Worm (Caenorhabditis elegans) whole organism, young adult: Measurements from ENCODE around the gene nas-37.

Experiments
- B0336.3 ChIP-seq: fragments of 200-800 bp; sonication (Bioruptor generic); IDR thresholded peaks from 2 replicates; pipeline ENCODE4 v1.3.6; 2022; ENCODE audit warnings: missing genetic modification characterization, missing compliant biosample characterization
- F33H1.4 ChIP-seq: fragments of 200-800 bp; sonication (Bioruptor generic); IDR thresholded peaks from 2 replicates; pipeline ENCODE4 v1.3.6; 2022; ENCODE audit warnings: missing genetic modification reagents, missing genetic modification characterization, missing compliant biosample characterization
- F52B5.7 ChIP-seq: sonication (generic microtip); optimal IDR thresholded peaks from 2 replicates; lab custom pipeline; 2016; ENCODE audit warnings: mild to moderate bottlenecking, missing genetic modification characterization, missing compliant biosample characterization
- ZK185.1 ChIP-seq: sonication (generic microtip); optimal IDR thresholded peaks from 2 replicates; lab custom pipeline; 2016; ENCODE audit warnings: mild to moderate bottlenecking, missing genetic modification characterization, missing compliant biosample characterization; ENCODE audit not compliant: poor library complexity, severe bottlenecking
- akir-1 ChIP-seq: fragments of 200-800 bp; sonication (Bioruptor generic); optimal IDR thresholded peaks from 2 replicates; lab custom pipeline; 2018; ENCODE audit warnings: mild to moderate bottlenecking, missing genetic modification characterization, moderate library complexity, missing compliant biosample characterization
- aptf-3 ChIP-seq: fragments of 200-800 bp; sonication (Bioruptor generic); IDR thresholded peaks from 2 replicates; pipeline ENCODE4 v1.3.6; 2022; ENCODE audit warnings: missing genetic modification characterization, missing compliant biosample characterization
- bed-1 ChIP-seq: fragments of 200-800 bp; sonication (Bioruptor generic); IDR thresholded peaks from 2 replicates; pipeline ENCODE4 v1.3.6; 2022; ENCODE audit warnings: missing genetic modification reagents, missing genetic modification characterization, missing compliant biosample characterization
- bed-2 ChIP-seq: fragments of 200-800 bp; sonication (Bioruptor generic); IDR thresholded peaks from 2 replicates; pipeline ENCODE4 v1.3.6; 2022; ENCODE audit warnings: missing genetic modification reagents, missing genetic modification characterization, missing compliant biosample characterization
- ccch-3 ChIP-seq: fragments of 200-800 bp; sonication (Bioruptor generic); optimal IDR thresholded peaks from 2 replicates; lab custom pipeline; 2018; ENCODE audit warnings: mild to moderate bottlenecking, missing genetic modification characterization, missing compliant biosample characterization
- ceh-40 ChIP-seq: fragments of 200-800 bp; sonication (Bioruptor generic); IDR thresholded peaks from 2 replicates; pipeline ENCODE4 v1.3.6; 2022; ENCODE audit warnings: missing genetic modification characterization, missing compliant biosample characterization
- ekl-4 ChIP-seq: fragments of 200-800 bp; sonication (Bioruptor generic); IDR thresholded peaks from 2 replicates; pipeline ENCODE4 v1.3.6; 2022; ENCODE audit warnings: missing genetic modification reagents, missing genetic modification characterization, missing compliant biosample characterization
- fkh-3 ChIP-seq: sonication (generic microtip); optimal IDR thresholded peaks from 2 replicates; lab custom pipeline; 2016; ENCODE audit warnings: mild to moderate bottlenecking, missing genetic modification characterization, missing compliant biosample characterization
- hmg-1.2 ChIP-seq: fragments of 200-800 bp; sonication (Bioruptor generic); IDR thresholded peaks from 2 replicates; pipeline ENCODE4 v1.3.6; 2022; ENCODE audit warnings: missing genetic modification reagents, missing genetic modification characterization, missing compliant biosample characterization
- hsf-1 ChIP-seq: fragments of 200-800 bp; sonication (Bioruptor generic); IDR thresholded peaks from 2 replicates; pipeline ENCODE4 v1.3.6; 2022; ENCODE audit warnings: missing genetic modification reagents, missing genetic modification characterization, missing compliant biosample characterization
- lin-26 ChIP-seq: fragments of 200-800 bp; sonication (Bioruptor generic); IDR thresholded peaks from 2 replicates; pipeline ENCODE4 v1.3.6; 2022; ENCODE audit warnings: missing genetic modification reagents, missing genetic modification characterization, missing compliant biosample characterization
- lir-1 ChIP-seq: fragments of 200-800 bp; sonication (Bioruptor generic); conservative IDR thresholded peaks from 2 replicates; pipeline ENCODE4 v1.3.6; 2022; ENCODE audit warnings: missing genetic modification reagents, missing genetic modification characterization, missing compliant biosample characterization
- madf-8 ChIP-seq: fragments of 200-800 bp; sonication (Bioruptor generic); conservative IDR thresholded peaks from 2 replicates; pipeline ENCODE4 v1.3.6; 2022; ENCODE audit warnings: missing genetic modification reagents, missing genetic modification characterization, missing compliant biosample characterization
- mel-28 ChIP-seq: sonication (generic microtip); optimal IDR thresholded peaks from 2 replicates; lab custom pipeline; 2016; ENCODE audit warnings: borderline replicate concordance, mild to moderate bottlenecking, missing genetic modification characterization, missing compliant biosample characterization
- mes-4 ChIP-seq: sonication (generic microtip); optimal IDR thresholded peaks from 2 replicates; lab custom pipeline; 2016; ENCODE audit warnings: missing genotype, missing genetic modification characterization, missing compliant biosample characterization
- nhr-120 ChIP-seq: fragments of 200-800 bp; sonication (Bioruptor generic); IDR thresholded peaks from 2 replicates; pipeline ENCODE4 v1.3.6; 2022; ENCODE audit warnings: missing genetic modification characterization, missing compliant biosample characterization
- nhr-80 ChIP-seq: sonication (generic microtip); optimal IDR thresholded peaks from 2 replicates; lab custom pipeline; 2016; ENCODE audit warnings: missing genetic modification characterization, missing compliant biosample characterization
- nhr-90 ChIP-seq: sonication (generic microtip); optimal IDR thresholded peaks from 2 replicates; lab custom pipeline; 2016; ENCODE audit warnings: missing genotype, mild to moderate bottlenecking, missing genetic modification characterization, missing compliant biosample characterization
- sea-2 ChIP-seq: fragments of 200-800 bp; sonication (Bioruptor generic); IDR thresholded peaks from 2 replicates; pipeline ENCODE4 v1.3.6; 2022; ENCODE audit warnings: missing genetic modification characterization, missing compliant biosample characterization
- snpc-1.3 ChIP-seq: sonication (generic microtip); optimal IDR thresholded peaks from 2 replicates; lab custom pipeline; 2017; ENCODE audit warnings: missing genetic modification characterization, mild to moderate bottlenecking, missing compliant biosample characterization, antibody characterized with exemption, moderate library complexity, missing genotype, missing genetic modification reagents; ENCODE audit not compliant: insufficient read depth
- tbp1 ChIP-seq: fragments of 200-800 bp; sonication (Bioruptor generic); optimal IDR thresholded peaks from 2 replicates; lab custom pipeline; 2018; ENCODE audit warnings: mild to moderate bottlenecking, missing genetic modification characterization, missing compliant biosample characterization
- tlf-1 ChIP-seq: fragments of 200-800 bp; sonication (Bioruptor generic); optimal IDR thresholded peaks from 2 replicates; lab custom pipeline; 2018; ENCODE audit warnings: mild to moderate bottlenecking, missing genetic modification characterization, missing compliant biosample characterization
- unc-130 ChIP-seq: sonication (generic microtip); optimal IDR thresholded peaks from 2 replicates; lab custom pipeline; 2016; ENCODE audit warnings: missing genetic modification reagents, missing genetic modification characterization, missing compliant biosample characterization
- unc-62 ChIP-seq: fragments of 150-350 bp; optimal IDR thresholded peaks from 2 replicates; lab custom pipeline; 2014; ENCODE audit warnings: missing biosample characterization, missing genetic modification reagents, missing genetic modification characterization
- zfh-2 ChIP-seq: fragments of 200-800 bp; sonication (Bioruptor generic); conservative IDR thresholded peaks from 2 replicates; pipeline ENCODE4 v1.3.6; 2022; ENCODE audit warnings: missing genetic modification reagents, missing genetic modification characterization, missing compliant biosample characterization
- zim-3 ChIP-seq: sonication (generic microtip); optimal IDR thresholded peaks from 2 replicates; lab custom pipeline; 2017; ENCODE audit warnings: mild to moderate bottlenecking, missing genetic modification characterization, moderate library complexity, missing compliant biosample characterization
- ztf-18 ChIP-seq: sonication (generic microtip); optimal IDR thresholded peaks from 2 replicates; lab custom pipeline; 2016; ENCODE audit warnings: missing genotype, mild to moderate bottlenecking, missing genetic modification characterization, missing compliant biosample characterization
- ztf-26 ChIP-seq: sonication (generic microtip); optimal IDR thresholded peaks from 2 replicates; lab custom pipeline; 2017; ENCODE audit warnings: missing genetic modification characterization, missing compliant biosample characterization

nas-37 gene

ce11 chrX:9958561-9958960, 9.7 kb upstream of the nas-37 start, which contains the start of gene ZC506.1 (continued):
- TF ChIP-seq F33H1.4 (GFP tag; lab: Robert Waterston, UW), result no peak

ce11 chrX:9957449-9957848, 8.6 kb upstream of the nas-37 start:
- TF ChIP-seq tlf-1 (GFP tag; lab: Kevin White, UChicago) (no peak), mel-28 (no peak), zim-3 (tag; lab: Kevin White, UChicago) (no peak), lin-26 (no peak), aptf-3 (GFP tag; lab: Robert Waterston, UW) (no peak), nhr-80 (tag; lab: Kevin White, UChicago) (no peak)

DNA sequence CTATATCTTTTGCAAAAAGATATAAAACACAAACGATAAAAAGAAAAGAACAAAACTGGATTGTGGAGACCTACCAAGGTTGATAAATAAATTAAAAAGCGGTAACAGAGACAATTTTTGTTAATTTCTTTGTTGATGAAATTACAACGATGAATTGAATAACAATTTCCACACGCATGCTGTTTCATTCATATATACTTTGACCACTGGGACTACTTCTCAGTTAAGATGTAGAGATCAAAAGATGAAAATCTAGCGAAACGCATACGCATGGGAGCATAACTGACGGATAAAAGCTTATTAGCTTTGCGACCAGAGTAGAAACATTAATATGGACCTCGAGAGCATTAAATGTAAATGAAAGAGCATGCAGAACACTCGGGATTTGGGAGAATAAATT, 7.2 kb upstream of the nas-37 start:
- TF ChIP-seq zfh-2 (no peak), tbp1 (GFP tag; lab: Kevin White, UChicago) (no peak), bed-2 (GFP tag; lab: Robert Waterston, UW) (no peak), mes-4 (tag; lab: Kevin White, UChicago) (no peak), ztf-18 (tag; lab: Kevin White, UChicago) (no peak), akir-1 (GFP tag; lab: Kevin White, UChicago) (no peak), ceh-40 (no peak), nhr-90 (no peak), hsf-1 (GFP tag; lab: Robert Waterston, UW) (no peak), ccch-3 (no peak), B0336.3 (no peak)
- TF ChIP-seq, all 124 proteins: peak for 0

DNA sequence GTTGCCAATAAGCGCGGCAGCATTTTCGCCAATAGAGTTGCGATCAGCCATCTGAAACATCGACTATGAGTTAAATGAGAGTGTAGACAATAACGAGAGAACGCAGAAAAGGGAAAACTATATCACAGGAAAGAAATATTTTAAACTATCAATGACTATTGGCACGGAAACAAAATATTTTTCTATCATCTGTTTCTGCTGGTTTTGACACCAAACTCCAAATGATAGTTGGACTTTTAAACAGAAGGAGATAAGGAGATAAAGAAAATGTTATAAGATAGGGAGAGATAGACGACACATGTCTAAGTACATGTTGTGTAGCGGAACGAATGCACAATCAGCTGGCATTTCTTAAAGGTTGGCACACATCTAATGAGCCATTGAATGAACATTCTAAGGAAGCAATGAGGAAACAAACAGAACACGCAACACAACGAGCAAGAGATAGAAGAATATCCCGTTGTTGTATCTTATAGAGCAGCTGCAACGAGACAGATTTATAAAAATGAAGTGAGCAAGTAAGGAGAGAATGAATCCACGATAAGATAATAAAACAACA, 5.7 kb upstream of the nas-37 start, which contains the start of gene cysl-1:
TSS of gene cysl-1 (minus strand) at position 51 of the 559 bp plus-strand sequence.
- no peak for TF ChIP-seq bed-1

DNA sequence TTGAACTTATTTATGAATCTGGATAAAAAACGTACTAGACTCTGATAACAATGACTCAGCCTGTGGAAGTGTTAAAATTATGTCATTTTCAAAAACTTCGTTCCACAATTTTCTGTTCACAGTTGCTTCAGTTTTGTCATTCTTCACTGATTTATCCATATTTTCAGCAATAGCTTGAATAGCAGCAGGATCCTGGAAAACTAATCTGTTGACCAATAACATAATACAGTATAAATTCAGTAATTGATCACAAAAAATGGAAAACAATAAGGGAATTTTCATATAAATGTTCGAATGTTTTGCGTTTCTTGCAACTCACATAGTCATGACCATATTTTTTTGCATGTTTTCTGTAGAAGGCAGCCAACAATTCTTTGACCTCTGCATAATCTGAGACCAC, 335 bp downstream of the nas-37 start:
- TF ChIP-seq lir-1 (GFP tag; lab: Robert Waterston, UW) (no peak), snpc-1.3 (tag; lab: Kevin White, UChicago) (no peak), unc-130 (no peak), F52B5.7 (tag; lab: Kevin White, UChicago) (no peak), nhr-120 (no peak), madf-8 (GFP tag; lab: Robert Waterston, UW) (no peak), akir-1 (GFP tag; lab: Kevin White, UChicago) (no peak)

DNA sequence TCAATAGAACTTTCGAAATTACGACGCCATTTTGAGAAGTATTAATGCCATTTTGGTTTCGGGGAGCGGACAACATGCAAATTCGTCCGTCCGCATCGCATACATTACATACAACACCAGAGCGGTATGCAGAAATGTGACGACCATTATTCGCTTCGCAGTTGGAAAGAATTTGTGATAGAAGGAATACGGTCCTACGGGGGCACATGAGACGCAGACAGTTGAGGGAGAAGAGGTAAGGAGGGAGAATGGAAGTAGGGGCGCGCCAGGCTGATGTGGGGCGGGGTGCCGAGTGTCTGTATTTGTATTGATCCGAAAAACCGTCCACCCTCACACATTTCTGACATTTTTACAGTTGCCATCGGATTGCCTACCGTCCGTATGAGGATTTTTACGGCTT, 7.5 kb downstream of the nas-37 start:
- TF ChIP-seq hmg-1.2 (peak; percentile 16; the same call in 1 of the 2 replicates), fkh-3 (no peak), F52B5.7 (tag; lab: Kevin White, UChicago) (no peak), ztf-26 (no peak), ZK185.1 (no peak), sea-2 (no peak), ekl-4 (GFP tag; lab: Robert Waterston, UW) (0 out of 2 replicates have a peak, but pooled peaks have one; percentile 19), unc-62 (GFP tag; lab: Kevin White, UChicago) (no peak)
- TF ChIP-seq, all 124 proteins: peak for 2
